Worm (Caenorhabditis elegans) whole organism, mixed stage, embryonic: ENCODE results near the gene pqn-94.

Experiments used
- M03D4.4 ChIP-seq: sonication (generic microtip); optimal IDR thresholded peaks from 2 replicates; lab custom pipeline; 2017; ENCODE audit warnings: mild to moderate bottlenecking, missing genetic modification characterization, missing compliant biosample characterization
- ceh-39 ChIP-seq: fragments of 150-350 bp; optimal IDR thresholded peaks from 2 replicates; lab custom pipeline; 2014; ENCODE audit warnings: missing biosample characterization, missing genetic modification characterization
- ceh-83 ChIP-seq: fragments of 200-800 bp; sonication (Bioruptor generic); optimal IDR thresholded peaks from 2 replicates; lab custom pipeline; 2018; ENCODE audit warnings: mild to moderate bottlenecking, missing genetic modification characterization, missing compliant biosample characterization
- ces-1 ChIP-seq: fragments of 150-350 bp; optimal IDR thresholded peaks from 2 replicates; lab custom pipeline; 2014; ENCODE audit warnings: missing biosample characterization, missing genetic modification reagents, missing genetic modification characterization
- elt-1 ChIP-seq: sonication (generic microtip); optimal IDR thresholded peaks from 2 replicates; lab custom pipeline; 2017; ENCODE audit warnings: missing genetic modification characterization, mild to moderate bottlenecking, missing compliant biosample characterization, antibody characterized with exemption, moderate library complexity, borderline replicate concordance; ENCODE audit not compliant: insufficient read depth
- flh-1 ChIP-seq: fragments of 200-800 bp; sonication (Bioruptor generic); optimal IDR thresholded peaks from 2 replicates; lab custom pipeline; 2018; ENCODE audit warnings: mild to moderate bottlenecking, missing genetic modification characterization, moderate library complexity, missing compliant biosample characterization
- ham-2 ChIP-seq: fragments of 200-800 bp; sonication (Bioruptor generic); optimal IDR thresholded peaks from 2 replicates; lab custom pipeline; 2018; ENCODE audit warnings: mild to moderate bottlenecking, missing genetic modification characterization, missing compliant biosample characterization
- hlh-1 ChIP-seq: fragments of 150-350 bp; optimal IDR thresholded peaks from 2 replicates; lab custom pipeline; 2014; ENCODE audit warnings: missing biosample characterization, missing genetic modification reagents, missing genetic modification characterization
- lin-13 ChIP-seq: fragments of 150-350 bp; optimal IDR thresholded peaks from 2 replicates; lab custom pipeline; 2014; ENCODE audit warnings: missing biosample characterization, missing genetic modification characterization
- mab-5 ChIP-seq: fragments of 150-350 bp; optimal IDR thresholded peaks from 2 replicates; lab custom pipeline; 2014; ENCODE audit warnings: missing biosample characterization, missing genetic modification characterization
- nhr-76 ChIP-seq: sonication (generic microtip); optimal IDR thresholded peaks from 2 replicates; lab custom pipeline; 2017; ENCODE audit warnings: missing biosample characterization, missing genetic modification characterization
- pha-4 ChIP-seq: fragments of 150-350 bp; optimal IDR thresholded peaks from 2 replicates; lab custom pipeline; 2018; ENCODE audit warnings: missing biosample characterization, missing genetic modification reagents, missing genetic modification characterization
- sem-2 ChIP-seq: fragments of 200-800 bp; sonication (Bioruptor generic); optimal IDR thresholded peaks from 2 replicates; lab custom pipeline; 2018; ENCODE audit warnings: mild to moderate bottlenecking, missing genetic modification characterization, missing compliant biosample characterization
- snpc-4 ChIP-seq: fragments of 150-350 bp; optimal IDR thresholded peaks from 2 replicates; lab custom pipeline; 2014; ENCODE audit warnings: missing biosample characterization, missing genetic modification characterization
- tbx-8 ChIP-seq: fragments of 200-800 bp; sonication (Bioruptor generic); optimal IDR thresholded peaks from 2 replicates; lab custom pipeline; 2018; ENCODE audit warnings: mild to moderate bottlenecking, missing genetic modification characterization, moderate library complexity, missing compliant biosample characterization
- unc-120 ChIP-seq: sonication (generic microtip); optimal IDR thresholded peaks from 2 replicates; lab custom pipeline; 2017; ENCODE audit warnings: missing genetic modification characterization, missing compliant biosample characterization; ENCODE audit not compliant: poor library complexity, severe bottlenecking

The pqn-94 gene

DNA sequence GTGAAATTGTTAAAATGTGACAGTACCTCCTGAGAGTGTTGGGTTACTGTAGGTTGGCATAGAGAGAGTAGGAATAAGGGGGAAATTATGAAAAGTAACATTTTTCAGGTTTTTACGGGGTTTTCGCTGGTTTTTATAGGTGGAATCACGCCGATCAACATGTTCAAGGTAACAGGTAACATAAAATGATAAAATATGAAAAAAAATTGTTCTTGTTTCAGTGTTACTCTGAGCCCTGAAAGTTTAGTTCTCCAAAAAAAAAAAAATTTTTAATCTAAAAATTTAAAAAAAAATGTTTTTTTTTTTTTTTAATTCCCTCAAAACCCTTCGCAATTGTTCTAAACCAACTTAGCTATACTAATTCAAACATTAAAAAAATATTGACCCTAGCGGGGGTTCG lies 45.9 kb downstream of the pqn-94 start, which contains the start of gene Y113G7B.15:
Gene Y113G7B.15 (minus strand): TSS at position 101 of the 400 bp plus-strand sequence.
- TF ChIP-seq pha-4 (tag; lab: Kevin White, UChicago) (no peak), snpc-4 (tag; lab: Kevin White, UChicago) (no peak), mab-5 (no peak), ceh-39 (tag; lab: Kevin White, UChicago) (no peak), unc-120 (tag; lab: Kevin White, UChicago) (no peak), sem-2 (GFP tag; lab: Kevin White, UChicago) (no peak), ces-1 (GFP tag; lab: Kevin White, UChicago) (no peak), flh-1 (GFP tag; lab: Kevin White, UChicago) (no peak), M03D4.4 (tag; lab: Kevin White, UChicago) (no peak), nhr-76 (tag; lab: Kevin White, UChicago) (no peak), tbx-8 (GFP tag; lab: Kevin White, UChicago) (no peak), elt-1 (no peak), ham-2 (GFP tag; lab: Kevin White, UChicago) (no peak), ceh-83 (no peak), lin-13 (tag; lab: Kevin White, UChicago) (no peak), hlh-1 (tag; lab: Kevin White, UChicago) (no peak)
